Fruit fly (Drosophila melanogaster) Kc167 (cell line): Measurements from ENCODE around the gene CG7766.

Experiments
- Sin3A ChIP-seq: fragments of >200 bp; optimal IDR thresholded peaks from 2 replicates; lab custom pipeline; 2018; ENCODE audit warnings: missing external identifiers
- h ChIP-seq: fragments of >200 bp; optimal IDR thresholded peaks from 3 replicates; lab custom pipeline; 2018; ENCODE audit warnings: missing external identifiers
- insv ChIP-seq: fragments of >200 bp; optimal IDR thresholded peaks from 3 replicates; lab custom pipeline; 2018; ENCODE audit warnings: missing external identifiers
- psq ChIP-seq: fragments of >200 bp; optimal IDR thresholded peaks from 2 replicates; lab custom pipeline; 2017; ENCODE audit warnings: missing external identifiers
- ttk ChIP-seq: sonication (Bioruptor generic); optimal IDR thresholded peaks from 2 replicates; lab custom pipeline; 2017; ENCODE audit warnings: missing external identifiers

DNA sequence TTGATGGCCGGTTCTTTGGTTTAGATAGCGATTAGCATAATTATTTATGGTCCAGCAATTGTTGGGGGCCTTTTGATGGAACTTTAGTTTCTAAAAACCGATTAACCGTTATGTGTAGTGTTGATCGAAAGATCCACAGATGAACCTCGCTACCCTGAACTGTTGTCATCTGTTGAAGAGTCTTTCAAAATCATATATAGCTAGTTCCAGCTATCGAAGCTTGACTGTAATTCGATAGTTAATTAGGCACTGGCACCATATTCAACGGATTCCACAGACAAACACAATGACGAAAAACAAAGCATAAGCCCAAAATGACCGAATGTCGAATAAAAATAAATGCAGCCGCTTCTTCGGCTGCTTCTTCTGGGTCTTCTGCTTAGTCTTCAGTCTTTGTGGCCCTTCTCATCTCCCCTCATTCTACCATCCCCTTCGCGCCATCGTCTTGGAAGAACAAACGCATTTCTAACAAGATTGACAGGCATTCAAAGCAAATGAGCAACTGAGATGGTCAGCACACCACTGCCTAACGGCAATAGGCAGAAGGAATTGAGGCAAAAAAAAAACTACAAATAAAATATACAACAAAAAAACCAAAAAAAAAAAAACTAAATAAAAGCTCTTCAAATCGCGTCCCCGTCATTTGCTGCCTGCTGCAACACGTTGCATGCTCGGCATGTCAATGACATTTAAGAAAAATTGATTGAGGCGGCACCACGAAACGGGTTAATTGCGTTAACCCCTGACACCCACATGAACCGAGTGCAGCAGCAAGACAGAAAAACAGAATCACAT is 59.6 kb downstream of the CG7766 start:
- no peak for TF ChIP-seq h (lab: Kevin White, UChicago)
- TF ChIP-seq psq (lab: Kevin White, UChicago): no peak
- no peak for TF ChIP-seq insv (lab: Kevin White, UChicago)
- TF ChIP-seq Sin3A: no peak
- no peak for TF ChIP-seq ttk
